Fruit fly (Drosophila melanogaster): ENCODE measurements around the gene Trf2.

Gene Trf2

dm6 chrX:8442161-8442560 is 33.1 kb downstream of the Trf2 start, which contains the start of gene CG12123:
Gene CG12123, minus strand, starts transcription at chrX:8442348.
- TF ChIP-seq bab1 (GFP tag; optimal IDR thresholded peaks at IDR 0.05) (peak; percentile 67), CG5204 (GFP tag; optimal IDR thresholded peaks at IDR 0.05) (no peak)

DNA sequence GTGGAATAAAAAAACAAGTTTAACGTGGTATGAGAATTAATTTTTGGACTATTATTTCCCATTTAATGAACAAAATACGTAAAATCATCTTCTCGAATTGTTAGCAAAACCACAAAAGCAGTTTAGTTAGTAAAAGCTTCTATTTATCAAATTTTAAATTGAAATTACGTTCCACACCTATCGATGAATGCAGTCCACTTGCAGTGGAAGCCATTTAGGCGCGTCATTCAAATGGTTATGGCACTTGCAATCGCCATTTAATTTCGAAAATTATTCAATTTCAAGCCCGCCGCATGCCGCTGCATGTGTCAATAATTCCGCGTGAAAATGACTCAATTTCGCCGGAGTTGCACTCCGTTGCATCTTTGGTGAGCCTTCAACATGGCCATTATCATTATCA is 33.8 kb downstream of the Trf2 start:
- peak; percentile 29 for TF ChIP-seq bab1 (GFP tag; optimal IDR thresholded peaks at IDR 0.05)
- no peak for TF ChIP-seq CG33017 (tag; optimal IDR thresholded peaks at IDR 0.05)
- TF ChIP-seq kay (GFP tag; ENCODE audit: borderline replicate concordance): peak; percentile 30
- no peak for TF ChIP-seq Crg-1 (GFP tag; optimal IDR thresholded peaks at IDR 0.05)
- TF ChIP-seq CG11617 (GFP tag; optimal IDR thresholded peaks at IDR 0.05): no peak

- TF ChIP-seq tj (GFP tag; optimal IDR thresholded peaks at IDR 0.05) (no peak), CG33017 (tag; optimal IDR thresholded peaks at IDR 0.05) (no peak)
These were observed 35.2 kb downstream of the Trf2 start for dm6 chrX:8444279-8444678.

DNA sequence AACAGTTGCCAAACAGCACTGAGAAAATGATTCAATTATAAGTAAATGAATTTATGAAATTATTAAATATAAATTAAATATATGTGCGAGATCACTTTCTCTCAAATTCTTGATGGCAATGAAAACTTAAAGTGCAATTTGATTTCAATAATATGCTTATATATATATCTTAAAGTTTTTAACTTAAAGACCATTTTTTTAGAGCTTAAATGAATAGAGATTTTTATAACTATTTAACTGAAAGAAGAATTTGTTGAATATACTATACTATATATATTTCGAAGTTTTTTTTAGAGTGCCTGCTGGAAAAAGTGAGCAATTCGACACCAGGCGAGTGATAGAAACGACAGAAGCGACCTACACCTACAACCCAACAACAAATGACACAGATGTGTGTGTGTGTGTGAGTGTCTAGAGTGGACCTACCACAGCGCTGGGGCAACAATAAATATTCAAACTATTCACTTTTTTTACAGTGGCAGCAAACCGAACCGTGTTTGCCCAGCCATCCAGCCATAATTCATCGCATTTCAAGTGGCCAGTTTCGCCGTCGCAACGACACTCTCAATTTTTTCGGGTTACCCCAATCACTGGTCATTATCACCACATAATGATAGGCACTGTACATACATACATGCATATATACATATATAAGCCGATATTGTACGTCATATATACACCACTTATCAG is 36.0 kb downstream of the Trf2 start:
- TF ChIP-seq CG5204 (GFP tag; optimal IDR thresholded peaks at IDR 0.05): no peak
- TF ChIP-seq toe (GFP tag; optimal IDR thresholded peaks at IDR 0.05): no peak
- no peak for TF ChIP-seq Crg-1 (GFP tag; optimal IDR thresholded peaks at IDR 0.05)
- TF ChIP-seq pad (GFP tag; optimal IDR thresholded peaks at IDR 0.05): no peak
- no peak for TF ChIP-seq CG14711 (tag; optimal IDR thresholded peaks at IDR 0.05)
- TF ChIP-seq kay (GFP tag; ENCODE audit: borderline replicate concordance): no peak
- TF ChIP-seq ovo (GFP tag; optimal IDR thresholded peaks at IDR 0.05): no peak
- TF ChIP-seq CG11617 (GFP tag; optimal IDR thresholded peaks at IDR 0.05): no peak
- no peak for TF ChIP-seq Clk (GFP tag; optimal IDR thresholded peaks at IDR 0.05)
- no peak for TF ChIP-seq Hr96 (GFP tag; optimal IDR thresholded peaks at IDR 0.05)
- TF ChIP-seq cnc (optimal IDR thresholded peaks at IDR 0.05): no peak
- no peak for TF ChIP-seq bab1 (GFP tag; optimal IDR thresholded peaks at IDR 0.05)

DNA sequence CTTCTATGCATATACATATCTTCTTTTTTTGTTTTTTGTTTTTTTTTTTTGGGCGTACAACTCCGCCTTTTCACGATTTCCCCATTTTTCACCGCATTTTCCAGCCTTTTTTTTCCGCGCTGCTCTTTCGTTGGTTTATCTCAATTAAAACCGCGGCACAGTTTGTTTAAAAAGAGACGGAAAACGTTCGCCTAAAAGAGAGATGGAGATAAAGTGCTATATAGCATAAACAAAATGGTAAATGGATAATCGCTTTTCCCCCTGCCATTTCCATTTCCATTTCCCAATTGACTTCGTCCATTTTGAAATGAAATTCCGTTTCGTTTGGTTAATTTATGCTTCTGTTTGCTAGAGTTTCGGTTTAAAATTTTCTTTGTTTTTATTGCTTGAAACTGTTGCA is 38.1 kb downstream of the Trf2 start:
- TF ChIP-seq CG11617 (GFP tag; optimal IDR thresholded peaks at IDR 0.05) (no peak), CG5204 (GFP tag; optimal IDR thresholded peaks at IDR 0.05) (no peak), CG14711 (tag; optimal IDR thresholded peaks at IDR 0.05) (no peak), Crg-1 (GFP tag; optimal IDR thresholded peaks at IDR 0.05) (no peak), CG33017 (tag; optimal IDR thresholded peaks at IDR 0.05) (no peak), ovo (GFP tag; optimal IDR thresholded peaks at IDR 0.05) (no peak), tj (GFP tag; optimal IDR thresholded peaks at IDR 0.05) (no peak), bab1 (GFP tag; optimal IDR thresholded peaks at IDR 0.05) (no peak), CG7101 (tag; optimal IDR thresholded peaks at IDR 0.05) (no peak), toe (GFP tag; optimal IDR thresholded peaks at IDR 0.05) (no peak), cic (GFP tag; optimal IDR thresholded peaks at IDR 0.05) (no peak), CG1620 (GFP tag; optimal IDR thresholded peaks at IDR 0.05) (no peak), Hr96 (GFP tag; optimal IDR thresholded peaks at IDR 0.05) (no peak), CG7045 (GFP tag; optimal IDR thresholded peaks at IDR 0.05) (no peak), kay (GFP tag; ENCODE audit: borderline replicate concordance) (no peak), pad (GFP tag; optimal IDR thresholded peaks at IDR 0.05) (no peak), CG12768 (GFP tag; optimal IDR thresholded peaks at IDR 0.05) (no peak), Mnt (GFP tag; optimal IDR thresholded peaks at IDR 0.05) (no peak), cnc (optimal IDR thresholded peaks at IDR 0.05) (no peak), Clk (GFP tag; optimal IDR thresholded peaks at IDR 0.05) (no peak)

- TF ChIP-seq CG1620 (GFP tag; optimal IDR thresholded peaks at IDR 0.05) (no peak), CG14711 (tag; optimal IDR thresholded peaks at IDR 0.05) (no peak), CG5204 (GFP tag; optimal IDR thresholded peaks at IDR 0.05) (no peak), CG12768 (GFP tag; optimal IDR thresholded peaks at IDR 0.05) (no peak), pad (GFP tag; optimal IDR thresholded peaks at IDR 0.05) (no peak), CG11617 (GFP tag; optimal IDR thresholded peaks at IDR 0.05) (no peak), CG7101 (tag; optimal IDR thresholded peaks at IDR 0.05) (no peak), cic (GFP tag; optimal IDR thresholded peaks at IDR 0.05) (no peak), tj (GFP tag; optimal IDR thresholded peaks at IDR 0.05) (no peak), kay (GFP tag; ENCODE audit: borderline replicate concordance) (no peak), cnc (optimal IDR thresholded peaks at IDR 0.05) (no peak), Mnt (GFP tag; optimal IDR thresholded peaks at IDR 0.05) (no peak), ovo (GFP tag; optimal IDR thresholded peaks at IDR 0.05) (no peak), toe (GFP tag; optimal IDR thresholded peaks at IDR 0.05) (no peak), Crg-1 (GFP tag; optimal IDR thresholded peaks at IDR 0.05) (no peak), Clk (GFP tag; optimal IDR thresholded peaks at IDR 0.05) (no peak), Hr96 (GFP tag; optimal IDR thresholded peaks at IDR 0.05) (no peak), CG7045 (GFP tag; optimal IDR thresholded peaks at IDR 0.05) (no peak), bab1 (GFP tag; optimal IDR thresholded peaks at IDR 0.05) (no peak), CG33017 (tag; optimal IDR thresholded peaks at IDR 0.05) (no peak)
These were observed 39.1 kb downstream of the Trf2 start for dm6 chrX:8448171-8448570.

dm6 chrX:8450214-8450904 is 41.3 kb downstream of the Trf2 start:
- no peak for TF ChIP-seq cnc (optimal IDR thresholded peaks at IDR 0.05)
- TF ChIP-seq CG7045 (GFP tag; optimal IDR thresholded peaks at IDR 0.05): no peak
- no peak for TF ChIP-seq CG7101 (tag; optimal IDR thresholded peaks at IDR 0.05)
- TF ChIP-seq cic (GFP tag; optimal IDR thresholded peaks at IDR 0.05): no peak
- no peak for TF ChIP-seq Mnt (GFP tag; optimal IDR thresholded peaks at IDR 0.05)
- TF ChIP-seq CG14711 (tag; optimal IDR thresholded peaks at IDR 0.05): no peak
- no peak for TF ChIP-seq Crg-1 (GFP tag; optimal IDR thresholded peaks at IDR 0.05)
- TF ChIP-seq Hr96 (GFP tag; optimal IDR thresholded peaks at IDR 0.05): no peak
- TF ChIP-seq CG1620 (GFP tag; optimal IDR thresholded peaks at IDR 0.05): no peak

All from whole organism, adult.